Worm (Caenorhabditis elegans) whole organism, early embryonic: ENCODE results near the gene slo-2.

Experiments
- B0310.2 ChIP-seq: sonication (generic microtip); optimal IDR thresholded peaks from 2 replicates; lab custom pipeline; 2016; ENCODE audit warnings: mild to moderate bottlenecking, missing genetic modification characterization, missing compliant biosample characterization
- F13C5.2 ChIP-seq: sonication (generic microtip); optimal IDR thresholded peaks from 2 replicates; lab custom pipeline; 2017; ENCODE audit warnings: mild to moderate bottlenecking, missing genetic modification characterization, inconsistent platforms, missing compliant biosample characterization
- aly-1 ChIP-seq: sonication (generic microtip); optimal IDR thresholded peaks from 2 replicates; lab custom pipeline; 2016; ENCODE audit warnings: missing genetic modification characterization, missing compliant biosample characterization
- ama-1 ChIP-seq: fragments of 150-350 bp; optimal IDR thresholded peaks from 2 replicates; lab custom pipeline; 2014
- ceh-13 ChIP-seq: fragments of 200-800 bp; sonication (Bioruptor generic); optimal IDR thresholded peaks from 2 replicates; lab custom pipeline; 2018; ENCODE audit warnings: mild to moderate bottlenecking, missing genetic modification characterization, missing compliant biosample characterization
- ceh-36 ChIP-seq: sonication (generic microtip); optimal IDR thresholded peaks from 2 replicates; lab custom pipeline; 2016; ENCODE audit warnings: missing genetic modification characterization, inconsistent platforms, missing compliant biosample characterization
- ets-7 ChIP-seq: sonication (generic microtip); optimal IDR thresholded peaks from 2 replicates; lab custom pipeline; 2016; ENCODE audit warnings: missing genotype, missing genetic modification characterization, missing compliant biosample characterization
- flt-1 ChIP-seq: fragments of 200-800 bp; sonication (Bioruptor generic); IDR thresholded peaks from 2 replicates; pipeline ENCODE4 v1.3.6; 2022; ENCODE audit warnings: missing genetic modification characterization, missing compliant biosample characterization
- hmbx-1 ChIP-seq: sonication (generic microtip); optimal IDR thresholded peaks from 2 replicates; lab custom pipeline; 2016; ENCODE audit warnings: mild to moderate bottlenecking, missing genetic modification characterization, missing compliant biosample characterization
- hmg-4 ChIP-seq: fragments of 200-800 bp; sonication (Bioruptor generic); optimal IDR thresholded peaks from 2 replicates; lab custom pipeline; 2018; ENCODE audit warnings: mild to moderate bottlenecking, missing genetic modification characterization, missing compliant biosample characterization
- hnd-1 ChIP-seq: sonication (generic microtip); optimal IDR thresholded peaks from 2 replicates; lab custom pipeline; 2016; ENCODE audit warnings: missing genetic modification characterization, missing compliant biosample characterization
- pes-1 ChIP-seq: fragments of 200-800 bp; sonication (Bioruptor generic); IDR thresholded peaks from 2 replicates; pipeline ENCODE4 v1.3.6; 2022; ENCODE audit warnings: missing genetic modification reagents, missing genetic modification characterization, missing compliant biosample characterization
- scrt-1 ChIP-seq: fragments of 200-800 bp; sonication (Bioruptor generic); IDR thresholded peaks from 2 replicates; pipeline ENCODE4 v1.3.6; 2022; ENCODE audit warnings: missing genetic modification characterization, missing compliant biosample characterization
- sea-1 ChIP-seq: fragments of 200-800 bp; sonication (Bioruptor generic); conservative IDR thresholded peaks from 2 replicates; pipeline ENCODE4 v1.3.6; 2022; ENCODE audit warnings: missing genetic modification characterization, missing compliant biosample characterization
- tbx-11 ChIP-seq: fragments of 200-800 bp; sonication (Bioruptor generic); IDR thresholded peaks from 2 replicates; pipeline ENCODE4 v1.3.6; 2022; ENCODE audit warnings: missing genetic modification characterization, missing compliant biosample characterization
- tbx-37 ChIP-seq: fragments of 200-800 bp; sonication (Bioruptor generic); conservative IDR thresholded peaks from 2 replicates; pipeline ENCODE4 v1.3.6; 2022; ENCODE audit warnings: missing genetic modification reagents, missing genetic modification characterization, missing compliant biosample characterization
- tra-4 ChIP-seq: sonication (generic microtip); optimal IDR thresholded peaks from 2 replicates; lab custom pipeline; 2017; ENCODE audit warnings: missing genetic modification characterization, missing compliant biosample characterization

The slo-2 gene

DNA sequence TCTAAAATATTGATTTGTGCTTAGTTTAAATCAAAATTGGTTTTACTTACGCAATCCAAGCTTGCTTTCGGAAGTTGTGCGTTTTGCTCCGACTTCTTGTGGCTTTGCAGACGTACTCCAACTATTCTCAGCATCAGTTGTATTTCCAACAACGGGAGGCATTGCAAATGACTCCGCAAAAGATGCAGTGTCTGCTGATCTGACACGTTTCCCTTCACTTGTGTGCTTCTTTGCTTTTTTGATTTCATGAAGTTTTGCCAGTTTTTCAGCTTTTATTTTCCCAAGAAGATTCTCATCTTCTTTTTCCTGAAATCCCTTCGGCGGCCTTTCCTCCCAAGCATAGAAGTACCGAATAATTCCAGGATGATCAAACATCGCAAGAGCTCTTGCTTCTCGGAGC is 5.9 kb upstream of the slo-2 start:
- no peak for TF ChIP-seq sea-1 (GFP tag; lab: Robert Waterston, UW)
- no peak for TF ChIP-seq F13C5.2 (tag; lab: Kevin White, UChicago)
- no peak for TF ChIP-seq ets-7
- no peak for TF ChIP-seq hmg-4 (GFP tag; lab: Kevin White, UChicago)

- no peak for TF ChIP-seq ama-1 (lab: Kevin White, UChicago)
These were observed 3.7 kb upstream of the slo-2 start for ce11 chrX:11409457-11409856.

DNA sequence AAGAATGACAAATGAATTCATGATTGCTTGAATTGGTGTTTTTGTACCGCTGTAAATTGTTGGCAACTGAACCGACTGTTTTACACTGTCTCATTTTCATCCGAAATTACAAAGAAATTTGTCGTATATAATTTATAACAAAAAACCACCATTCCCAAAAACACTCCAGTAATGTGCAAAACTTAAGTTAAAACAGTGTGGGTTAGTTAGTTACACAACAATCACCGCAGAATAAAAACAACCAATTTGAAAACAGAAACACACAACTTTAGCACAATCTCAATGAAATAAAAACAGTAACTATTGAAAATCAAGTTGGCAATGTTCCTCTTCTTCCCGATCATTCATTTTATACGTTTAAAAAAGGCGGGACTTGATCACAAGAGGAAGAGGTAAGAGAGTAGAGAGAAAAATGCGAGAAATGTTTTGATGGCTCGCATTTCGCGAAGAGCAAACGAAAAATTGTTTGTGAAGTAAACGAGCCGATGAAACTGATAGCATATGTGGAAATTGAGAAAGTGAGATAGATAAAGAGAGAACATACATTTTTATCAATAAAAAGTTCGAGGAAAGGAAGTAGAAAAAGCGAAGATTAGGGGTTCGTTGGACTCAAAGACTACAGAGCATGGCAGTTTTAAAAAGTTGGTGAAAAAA is 2.1 kb upstream of the slo-2 start, which contains the start of gene F08B12.4:
Gene F08B12.4 (minus strand): TSS at position 51 of the 654 bp plus-strand sequence.
- TF ChIP-seq F13C5.2 (tag; lab: Kevin White, UChicago) (no peak), tbx-37 (GFP tag; lab: Robert Waterston, UW) (no peak), tra-4 (tag; lab: Kevin White, UChicago) (no peak), hmg-4 (GFP tag; lab: Kevin White, UChicago) (no peak), ceh-13 (GFP tag; lab: Kevin White, UChicago) (no peak), B0310.2 (tag; lab: Kevin White, UChicago) (no peak), scrt-1 (GFP tag; lab: Robert Waterston, UW) (no peak), sea-1 (GFP tag; lab: Robert Waterston, UW) (no peak), ceh-36 (tag; lab: Kevin White, UChicago) (no peak), flt-1 (GFP tag; lab: Robert Waterston, UW) (no peak), tbx-11 (GFP tag; lab: Robert Waterston, UW) (no peak), aly-1 (tag; lab: Kevin White, UChicago) (no peak), ama-1 (lab: Kevin White, UChicago) (no peak), ets-7 (no peak), pes-1 (GFP tag; lab: Robert Waterston, UW) (no peak), hnd-1 (tag; lab: Kevin White, UChicago) (no peak), hmbx-1 (tag; lab: Kevin White, UChicago) (no peak)

DNA sequence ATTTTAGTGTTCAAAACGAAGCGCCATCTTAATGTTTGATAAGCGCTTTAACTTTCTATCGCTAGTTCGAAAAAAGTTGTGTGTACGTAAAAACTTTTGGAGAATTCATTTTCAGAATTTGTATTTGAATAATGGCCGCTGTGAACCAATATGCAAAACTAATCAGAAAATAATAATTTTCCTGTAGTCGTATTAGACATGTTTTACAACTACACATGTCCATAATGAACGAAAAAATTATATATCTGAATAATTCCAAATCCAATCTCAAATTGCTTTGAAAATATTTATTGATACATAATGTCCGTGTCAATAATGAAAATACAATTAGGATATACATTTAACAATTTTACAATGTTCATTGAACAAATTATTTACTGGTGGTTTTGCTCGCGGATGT is 1.1 kb upstream of the slo-2 start:
- TF ChIP-seq hmbx-1 (tag; lab: Kevin White, UChicago): no peak
- TF ChIP-seq aly-1 (tag; lab: Kevin White, UChicago): no peak
- TF ChIP-seq flt-1 (GFP tag; lab: Robert Waterston, UW): no peak
- TF ChIP-seq F13C5.2 (tag; lab: Kevin White, UChicago): no peak
- no peak for TF ChIP-seq ceh-13 (GFP tag; lab: Kevin White, UChicago)
- TF ChIP-seq B0310.2 (tag; lab: Kevin White, UChicago): no peak
- TF ChIP-seq hnd-1 (tag; lab: Kevin White, UChicago): no peak
- TF ChIP-seq scrt-1 (GFP tag; lab: Robert Waterston, UW): no peak
- no peak for TF ChIP-seq sea-1 (GFP tag; lab: Robert Waterston, UW)
- no peak for TF ChIP-seq pes-1 (GFP tag; lab: Robert Waterston, UW)
- TF ChIP-seq tbx-37 (GFP tag; lab: Robert Waterston, UW): no peak
- TF ChIP-seq tra-4 (tag; lab: Kevin White, UChicago): no peak
- TF ChIP-seq ama-1 (lab: Kevin White, UChicago): no peak
- no peak for TF ChIP-seq tbx-11 (GFP tag; lab: Robert Waterston, UW)
- no peak for TF ChIP-seq hmg-4 (GFP tag; lab: Kevin White, UChicago)
- TF ChIP-seq ceh-36 (tag; lab: Kevin White, UChicago): no peak
- TF ChIP-seq ets-7: no peak

ce11 chrX:11400467-11401184 is 5.1 kb downstream of the slo-2 start:
- no peak for TF ChIP-seq ets-7
- TF ChIP-seq hmbx-1 (tag; lab: Kevin White, UChicago): no peak
- TF ChIP-seq ceh-36 (tag; lab: Kevin White, UChicago): no peak

ce11 chrX:11392924-11393323 is 12.8 kb downstream of the slo-2 start, which contains the start of gene prx-12:
Gene prx-12, plus strand, starts transcription at chrX:11393294.
- no peak for TF ChIP-seq tra-4 (tag; lab: Kevin White, UChicago)
- TF ChIP-seq flt-1 (GFP tag; lab: Robert Waterston, UW): no peak
- TF ChIP-seq hmbx-1 (tag; lab: Kevin White, UChicago): no peak
- TF ChIP-seq aly-1 (tag; lab: Kevin White, UChicago): no peak
- no peak for TF ChIP-seq ceh-36 (tag; lab: Kevin White, UChicago)
- no peak for TF ChIP-seq pes-1 (GFP tag; lab: Robert Waterston, UW)

ce11 chrX:11387723-11388330 is 17.9 kb downstream of the slo-2 start:
- TF ChIP-seq ama-1 (lab: Kevin White, UChicago): no peak
- TF ChIP-seq ceh-13 (GFP tag; lab: Kevin White, UChicago): no peak
- no peak for TF ChIP-seq pes-1 (GFP tag; lab: Robert Waterston, UW)
- no peak for TF ChIP-seq hmbx-1 (tag; lab: Kevin White, UChicago)
- TF ChIP-seq hnd-1 (tag; lab: Kevin White, UChicago): no peak
- no peak for TF ChIP-seq aly-1 (tag; lab: Kevin White, UChicago)
- no peak for TF ChIP-seq ets-7
- no peak for TF ChIP-seq flt-1 (GFP tag; lab: Robert Waterston, UW)
- no peak for TF ChIP-seq F13C5.2 (tag; lab: Kevin White, UChicago)
- no peak for TF ChIP-seq tra-4 (tag; lab: Kevin White, UChicago)
- no peak for TF ChIP-seq scrt-1 (GFP tag; lab: Robert Waterston, UW)
- no peak for TF ChIP-seq tbx-37 (GFP tag; lab: Robert Waterston, UW)
- no peak for TF ChIP-seq hmg-4 (GFP tag; lab: Kevin White, UChicago)
- TF ChIP-seq tbx-11 (GFP tag; lab: Robert Waterston, UW): no peak
- TF ChIP-seq sea-1 (GFP tag; lab: Robert Waterston, UW): no peak
- no peak for TF ChIP-seq ceh-36 (tag; lab: Kevin White, UChicago)
